Worm (Caenorhabditis elegans) whole organism, mixed stage, embryonic: Measurements from ENCODE around the gene C55B6.4.

Experiments
- ceh-43 ChIP-seq: fragments of 200-800 bp; sonication (Bioruptor generic); optimal IDR thresholded peaks from 2 replicates; lab custom pipeline; 2018; ENCODE audit warnings: mild to moderate bottlenecking, missing genetic modification characterization, moderate library complexity, missing compliant biosample characterization
- ceh-83 ChIP-seq: fragments of 200-800 bp; sonication (Bioruptor generic); optimal IDR thresholded peaks from 2 replicates; lab custom pipeline; 2018; ENCODE audit warnings: mild to moderate bottlenecking, missing genetic modification characterization, missing compliant biosample characterization
- elt-1 ChIP-seq: sonication (generic microtip); optimal IDR thresholded peaks from 2 replicates; lab custom pipeline; 2017; ENCODE audit warnings: missing genetic modification characterization, mild to moderate bottlenecking, missing compliant biosample characterization, antibody characterized with exemption, moderate library complexity, borderline replicate concordance; ENCODE audit not compliant: insufficient read depth
- elt-3 ChIP-seq: fragments of 150-350 bp; optimal IDR thresholded peaks from 2 replicates; lab custom pipeline; 2014; ENCODE audit warnings: missing biosample characterization, missing genetic modification characterization
- hlh-1 ChIP-seq: fragments of 150-350 bp; optimal IDR thresholded peaks from 2 replicates; lab custom pipeline; 2014; ENCODE audit warnings: missing biosample characterization, missing genetic modification reagents, missing genetic modification characterization
- lin-13 ChIP-seq: fragments of 150-350 bp; optimal IDR thresholded peaks from 2 replicates; lab custom pipeline; 2014; ENCODE audit warnings: missing biosample characterization, missing genetic modification characterization
- lin-32 ChIP-seq: fragments of 200-800 bp; sonication (Bioruptor generic); optimal IDR thresholded peaks from 2 replicates; lab custom pipeline; 2018; ENCODE audit warnings: mild to moderate bottlenecking, missing genetic modification characterization, missing compliant biosample characterization
- mep-1 ChIP-seq: fragments of 150-350 bp; optimal IDR thresholded peaks from 2 replicates; lab custom pipeline; 2017; ENCODE audit warnings: missing biosample characterization, missing genetic modification reagents, missing genetic modification characterization, inconsistent platforms
- nhr-237 ChIP-seq: fragments of 150-350 bp; optimal IDR thresholded peaks from 2 replicates; lab custom pipeline; 2014; ENCODE audit warnings: missing biosample characterization, missing genetic modification characterization
- nhr-28 ChIP-seq: fragments of 150-350 bp; optimal IDR thresholded peaks from 2 replicates; lab custom pipeline; 2014; ENCODE audit warnings: missing biosample characterization, missing genetic modification characterization
- nhr-76 ChIP-seq: sonication (generic microtip); optimal IDR thresholded peaks from 2 replicates; lab custom pipeline; 2017; ENCODE audit warnings: missing biosample characterization, missing genetic modification characterization
- pha-4 ChIP-seq: fragments of 150-350 bp; optimal IDR thresholded peaks from 2 replicates; lab custom pipeline; 2018; ENCODE audit warnings: missing biosample characterization, missing genetic modification reagents, missing genetic modification characterization
- unc-39 ChIP-seq: fragments of 150-350 bp; optimal IDR thresholded peaks from 2 replicates; lab custom pipeline; 2014; ENCODE audit warnings: missing biosample characterization, missing genetic modification characterization
- ztf-11 ChIP-seq: fragments of 150-350 bp; optimal IDR thresholded peaks from 2 replicates; lab custom pipeline; 2014; ENCODE audit warnings: missing biosample characterization, missing genetic modification characterization

ce11 chrX:7177341-7177740 lies 10.2 kb downstream of the C55B6.4 start, which contains the start of gene F43E12.1:
- TF ChIP-seq ztf-11 (tag; lab: Kevin White, UChicago) (no peak), nhr-237 (no peak), unc-39 (tag; lab: Kevin White, UChicago) (no peak), hlh-1 (tag; lab: Kevin White, UChicago) (no peak), elt-1 (tag; lab: Kevin White, UChicago) (no peak), pha-4 (no peak), nhr-28 (tag; lab: Kevin White, UChicago) (no peak), ceh-43 (GFP tag; lab: Kevin White, UChicago) (no peak), lin-13 (tag; lab: Kevin White, UChicago) (no peak), ceh-83 (GFP tag; lab: Kevin White, UChicago) (no peak), mep-1 (tag; lab: Kevin White, UChicago) (no peak), lin-32 (GFP tag; lab: Kevin White, UChicago) (no peak), nhr-76 (no peak), elt-3 (no peak)
